Worm (Caenorhabditis elegans) whole organism, young adult: Measurements from ENCODE around the gene cul-2.

Experiments used
- C17E4.6 ChIP-seq: fragments of 200-800 bp; sonication (Bioruptor generic); IDR thresholded peaks from 2 replicates; pipeline ENCODE4 v1.3.6; 2022; ENCODE audit warnings: missing genetic modification reagents, missing genetic modification characterization, missing compliant biosample characterization
- D2030.7 ChIP-seq: fragments of 200-800 bp; sonication (Bioruptor generic); IDR thresholded peaks from 2 replicates; pipeline ENCODE4 v1.3.6; 2022; ENCODE audit warnings: missing genetic modification reagents, missing genetic modification characterization, missing compliant biosample characterization
- F22D6.2 ChIP-seq: sonication (generic microtip); optimal IDR thresholded peaks from 2 replicates; lab custom pipeline; 2016; ENCODE audit warnings: mild to moderate bottlenecking, missing genetic modification characterization, missing compliant biosample characterization
- F49E8.2 ChIP-seq: sonication (generic microtip); optimal IDR thresholded peaks from 3 replicates; lab custom pipeline; 2017; ENCODE audit warnings: missing genetic modification characterization, mild to moderate bottlenecking, missing compliant biosample characterization, antibody characterized with exemption, moderate library complexity; ENCODE audit not compliant: insufficient read depth
- F52B5.7 ChIP-seq: sonication (generic microtip); optimal IDR thresholded peaks from 2 replicates; lab custom pipeline; 2016; ENCODE audit warnings: mild to moderate bottlenecking, missing genetic modification characterization, missing compliant biosample characterization
- F55B11.4 ChIP-seq: sonication (generic microtip); optimal IDR thresholded peaks from 2 replicates; lab custom pipeline; 2016; ENCODE audit warnings: missing compliant biosample characterization, missing genetic modification characterization, borderline replicate concordance; ENCODE audit not compliant: insufficient read depth
- Y53F4B.3 ChIP-seq: fragments of 200-800 bp; sonication (Bioruptor generic); IDR thresholded peaks from 2 replicates; pipeline ENCODE4 v1.3.6; 2022; ENCODE audit warnings: missing genetic modification reagents, missing genetic modification characterization, missing compliant biosample characterization
- Y95B8A.8 ChIP-seq: fragments of 200-800 bp; sonication (Bioruptor generic); IDR thresholded peaks from 2 replicates; pipeline ENCODE4 v1.3.6; 2022; ENCODE audit warnings: missing genetic modification reagents, missing genetic modification characterization, missing compliant biosample characterization
- ZK185.1 ChIP-seq: sonication (generic microtip); optimal IDR thresholded peaks from 2 replicates; lab custom pipeline; 2016; ENCODE audit warnings: mild to moderate bottlenecking, missing genetic modification characterization, missing compliant biosample characterization; ENCODE audit not compliant: poor library complexity, severe bottlenecking
- aptf-2 ChIP-seq: fragments of 200-800 bp; sonication (Bioruptor generic); conservative IDR thresholded peaks from 2 replicates; pipeline ENCODE4 v1.3.6; 2022; ENCODE audit warnings: missing genetic modification reagents, missing genetic modification characterization, missing compliant biosample characterization
- cebp-1 ChIP-seq, 2 experiments: fragments of 200-800 bp in 1 of 2; sonication (Bioruptor generic) in 1 of 2; sonication (generic microtip) in 1 of 2; IDR thresholded peaks in 1 of 2; optimal IDR thresholded peaks in 1 of 2; 2 replicates each; pipeline versions ENCODE4 v1.3.6 to Lab custom; 2017 to 2022; ENCODE audit warnings: missing compliant biosample characterization in 2 of 2, missing genetic modification characterization in 2 of 2, mild to moderate bottlenecking in 1 of 2, missing genetic modification reagents in 1 of 2, moderate library complexity in 1 of 2
- ceh-27 ChIP-seq: fragments of 200-800 bp; sonication (Bioruptor generic); optimal IDR thresholded peaks from 2 replicates; lab custom pipeline; 2018; ENCODE audit warnings: mild to moderate bottlenecking, missing genetic modification characterization, moderate library complexity, missing compliant biosample characterization
- ceh-40 ChIP-seq: fragments of 200-800 bp; sonication (Bioruptor generic); IDR thresholded peaks from 2 replicates; pipeline ENCODE4 v1.3.6; 2022; ENCODE audit warnings: missing genetic modification characterization, missing compliant biosample characterization
- ceh-79 ChIP-seq: sonication (generic microtip); optimal IDR thresholded peaks from 2 replicates; lab custom pipeline; 2017; ENCODE audit warnings: mild to moderate bottlenecking, missing genetic modification characterization, missing compliant biosample characterization
- dox-1 ChIP-seq: fragments of 200-800 bp; sonication (Bioruptor generic); IDR thresholded peaks from 2 replicates; pipeline ENCODE4 v1.3.6; 2022; ENCODE audit warnings: missing genetic modification reagents, missing genetic modification characterization, missing compliant biosample characterization
- dpl-1 ChIP-seq: fragments of 150-350 bp; optimal IDR thresholded peaks from 2 replicates; lab custom pipeline; 2014; ENCODE audit warnings: missing biosample characterization, missing genetic modification reagents, missing genetic modification characterization
- efl-1 ChIP-seq: fragments of 150-350 bp; optimal IDR thresholded peaks from 2 replicates; lab custom pipeline; 2014; ENCODE audit warnings: missing biosample characterization, missing genetic modification reagents, missing genetic modification characterization
- egl-44 ChIP-seq: fragments of 200-800 bp; sonication (Bioruptor generic); IDR thresholded peaks from 2 replicates; pipeline ENCODE4 v1.3.6; 2022; ENCODE audit warnings: missing genetic modification reagents, missing genetic modification characterization, missing compliant biosample characterization
- egrh-3 ChIP-seq: fragments of 200-800 bp; sonication (Bioruptor generic); IDR thresholded peaks from 2 replicates; pipeline ENCODE4 v1.3.6; 2022; ENCODE audit warnings: missing genetic modification reagents, missing genetic modification characterization, missing compliant biosample characterization
- ekl-4 ChIP-seq: fragments of 200-800 bp; sonication (Bioruptor generic); IDR thresholded peaks from 2 replicates; pipeline ENCODE4 v1.3.6; 2022; ENCODE audit warnings: missing genetic modification reagents, missing genetic modification characterization, missing compliant biosample characterization
- him-1 ChIP-seq: sonication (generic microtip); optimal IDR thresholded peaks from 2 replicates; lab custom pipeline; 2016; ENCODE audit warnings: missing genotype, missing genetic modification reagents, missing genetic modification characterization, missing compliant biosample characterization
- hsf-1 ChIP-seq: fragments of 200-800 bp; sonication (Bioruptor generic); IDR thresholded peaks from 2 replicates; pipeline ENCODE4 v1.3.6; 2022; ENCODE audit warnings: missing genetic modification reagents, missing genetic modification characterization, missing compliant biosample characterization
- lin-26 ChIP-seq: fragments of 200-800 bp; sonication (Bioruptor generic); IDR thresholded peaks from 2 replicates; pipeline ENCODE4 v1.3.6; 2022; ENCODE audit warnings: missing genetic modification reagents, missing genetic modification characterization, missing compliant biosample characterization
- lin-35 ChIP-seq, 3 experiments: fragments of 150-350 bp in 2 of 3; sonication (generic microtip) in 1 of 3; optimal IDR thresholded peaks; 2 replicates each; lab custom pipeline; 2014 to 2018; ENCODE audit warnings: missing biosample characterization in 3 of 3, missing genetic modification characterization in 3 of 3, missing genetic modification reagents in 3 of 3
- madf-10 ChIP-seq: sonication (generic microtip); optimal IDR thresholded peaks from 2 replicates; lab custom pipeline; 2016; ENCODE audit warnings: mild to moderate bottlenecking, missing genetic modification characterization, missing compliant biosample characterization
- mel-28 ChIP-seq: sonication (generic microtip); optimal IDR thresholded peaks from 2 replicates; lab custom pipeline; 2016; ENCODE audit warnings: borderline replicate concordance, mild to moderate bottlenecking, missing genetic modification characterization, missing compliant biosample characterization
- mes-4 ChIP-seq: sonication (generic microtip); optimal IDR thresholded peaks from 2 replicates; lab custom pipeline; 2016; ENCODE audit warnings: missing genotype, missing genetic modification characterization, missing compliant biosample characterization
- mxl-1 ChIP-seq: sonication (generic microtip); optimal IDR thresholded peaks from 2 replicates; lab custom pipeline; 2016; ENCODE audit warnings: missing genetic modification characterization, missing compliant biosample characterization
- nfya-2 ChIP-seq: fragments of 200-800 bp; sonication (Bioruptor generic); IDR thresholded peaks from 2 replicates; pipeline ENCODE4 v1.3.6; 2022; ENCODE audit warnings: missing genetic modification reagents, missing genetic modification characterization, missing compliant biosample characterization
- nhr-179 ChIP-seq: sonication (generic microtip); optimal IDR thresholded peaks from 2 replicates; lab custom pipeline; 2016; ENCODE audit warnings: mild to moderate bottlenecking, missing genetic modification characterization, missing compliant biosample characterization
- nhr-90 ChIP-seq: sonication (generic microtip); optimal IDR thresholded peaks from 2 replicates; lab custom pipeline; 2016; ENCODE audit warnings: missing genotype, mild to moderate bottlenecking, missing genetic modification characterization, missing compliant biosample characterization
- pbrm-1 ChIP-seq: fragments of 200-800 bp; sonication (Bioruptor generic); IDR thresholded peaks from 2 replicates; pipeline ENCODE4 v1.3.6; 2022; ENCODE audit warnings: missing genetic modification reagents, missing genetic modification characterization, missing compliant biosample characterization
- rcor-1 ChIP-seq: fragments of 200-800 bp; sonication (Bioruptor generic); IDR thresholded peaks from 2 replicates; pipeline ENCODE4 v1.3.6; 2022; ENCODE audit warnings: missing genetic modification reagents, missing genetic modification characterization, missing compliant biosample characterization
- sdz-38 ChIP-seq: sonication (generic microtip); optimal IDR thresholded peaks from 2 replicates; lab custom pipeline; 2016; ENCODE audit warnings: missing genotype, missing genetic modification characterization, missing compliant biosample characterization
- sea-2 ChIP-seq: fragments of 200-800 bp; sonication (Bioruptor generic); IDR thresholded peaks from 2 replicates; pipeline ENCODE4 v1.3.6; 2022; ENCODE audit warnings: missing genetic modification characterization, missing compliant biosample characterization
- somi-1 ChIP-seq: fragments of 200-800 bp; sonication (Bioruptor generic); optimal IDR thresholded peaks from 2 replicates; lab custom pipeline; 2018; ENCODE audit warnings: mild to moderate bottlenecking, missing genetic modification characterization, missing compliant biosample characterization
- tbp1 ChIP-seq: fragments of 200-800 bp; sonication (Bioruptor generic); optimal IDR thresholded peaks from 2 replicates; lab custom pipeline; 2018; ENCODE audit warnings: mild to moderate bottlenecking, missing genetic modification characterization, missing compliant biosample characterization
- unc-62 ChIP-seq: fragments of 150-350 bp; optimal IDR thresholded peaks from 2 replicates; lab custom pipeline; 2014; ENCODE audit warnings: missing biosample characterization, missing genetic modification reagents, missing genetic modification characterization
- xnd-1 ChIP-seq: sonication (generic microtip); optimal IDR thresholded peaks from 2 replicates; lab custom pipeline; 2016; ENCODE audit warnings: missing genotype, missing genetic modification reagents, missing genetic modification characterization, missing compliant biosample characterization
- zfh-2 ChIP-seq: fragments of 200-800 bp; sonication (Bioruptor generic); conservative IDR thresholded peaks from 2 replicates; pipeline ENCODE4 v1.3.6; 2022; ENCODE audit warnings: missing genetic modification reagents, missing genetic modification characterization, missing compliant biosample characterization
- zim-3 ChIP-seq: sonication (generic microtip); optimal IDR thresholded peaks from 2 replicates; lab custom pipeline; 2017; ENCODE audit warnings: mild to moderate bottlenecking, missing genetic modification characterization, moderate library complexity, missing compliant biosample characterization
- ztf-22 ChIP-seq: fragments of 200-800 bp; sonication (Bioruptor generic); optimal IDR thresholded peaks from 2 replicates; lab custom pipeline; 2018; ENCODE audit warnings: mild to moderate bottlenecking, missing genetic modification characterization, moderate library complexity, missing compliant biosample characterization
- ztf-6 ChIP-seq: fragments of 200-800 bp; sonication (Bioruptor generic); IDR thresholded peaks from 2 replicates; pipeline ENCODE4 v1.3.6; 2022; ENCODE audit warnings: missing genetic modification reagents, missing genetic modification characterization, missing compliant biosample characterization

The cul-2 gene

DNA sequence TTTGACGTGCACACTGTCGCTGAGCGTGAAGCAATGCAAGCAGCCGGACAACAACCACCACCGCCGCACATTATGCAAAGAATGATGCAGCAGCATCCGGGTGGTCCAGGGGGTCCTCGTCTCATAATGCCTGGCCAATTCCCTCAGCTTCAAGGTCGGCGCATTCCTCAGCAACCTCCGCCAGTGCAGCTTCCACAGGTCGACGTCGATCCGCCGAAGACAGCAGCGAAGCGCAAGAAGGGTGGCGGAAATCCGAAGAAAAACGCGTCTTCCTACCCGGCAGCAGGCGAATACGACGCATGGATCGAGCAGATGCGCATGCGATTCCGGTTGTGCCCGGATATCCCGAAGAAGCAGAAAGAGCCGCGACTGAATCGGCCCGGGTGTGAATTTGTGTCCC is 35.7 kb upstream of the cul-2 start (continued):
- TF ChIP-seq pbrm-1 (GFP tag; lab: Robert Waterston, UW) (no peak), D2030.7 (GFP tag; lab: Robert Waterston, UW) (no peak), tbp1 (GFP tag; lab: Kevin White, UChicago) (no peak), xnd-1 (tag; lab: Kevin White, UChicago) (no peak), him-1 (tag; lab: Kevin White, UChicago) (no peak), F49E8.2 (tag; lab: Kevin White, UChicago) (no peak), zim-3 (tag; lab: Kevin White, UChicago) (no peak), nfya-2 (GFP tag; lab: Robert Waterston, UW) (no peak), Y53F4B.3 (no peak)

DNA sequence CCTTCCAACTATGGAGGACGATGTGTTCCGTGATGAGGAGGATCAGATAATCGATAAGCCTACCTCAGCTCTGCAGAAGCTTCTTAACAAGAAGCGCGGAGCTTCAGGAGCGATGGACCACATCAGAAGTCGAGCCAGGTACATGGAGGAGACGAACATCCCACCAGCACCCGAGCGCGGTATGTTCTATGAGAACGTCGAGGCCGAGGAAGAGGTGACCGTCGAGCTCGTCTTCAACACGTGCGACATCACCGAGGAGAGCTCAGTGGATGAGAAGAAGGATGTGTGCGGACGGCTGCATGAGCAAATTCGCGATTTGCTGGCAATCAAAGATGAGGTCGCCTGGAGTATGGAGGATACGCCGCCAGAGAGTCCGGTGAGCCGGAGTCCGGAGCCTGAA is 35.1 kb upstream of the cul-2 start:
- no peak for TF ChIP-seq dox-1
- no peak for TF ChIP-seq lin-35 (GFP tag; optimal IDR thresholded peaks at IDR 0.05; lab: Kevin White, UChicago)
- TF ChIP-seq nhr-179 (tag; lab: Kevin White, UChicago): no peak
- TF ChIP-seq lin-26 (GFP tag; lab: Robert Waterston, UW): no peak
- no peak for TF ChIP-seq F22D6.2 (tag; lab: Kevin White, UChicago)
- no peak for TF ChIP-seq F55B11.4
- TF ChIP-seq ceh-27 (GFP tag; lab: Kevin White, UChicago): no peak
- no peak for TF ChIP-seq ekl-4 (GFP tag; lab: Robert Waterston, UW)
- TF ChIP-seq Y53F4B.3: no peak
- TF ChIP-seq ztf-22: no peak
- no peak for TF ChIP-seq mxl-1 (tag; lab: Kevin White, UChicago)
- TF ChIP-seq aptf-2 (GFP tag; lab: Robert Waterston, UW): no peak
- no peak for TF ChIP-seq rcor-1 (GFP tag; lab: Robert Waterston, UW)
- no peak for TF ChIP-seq cebp-1 (GFP tag; IDR thresholded peaks at IDR 0.05; lab: Robert Waterston, UW)
- no peak for TF ChIP-seq cebp-1 (tag; optimal IDR thresholded peaks at IDR 0.05; lab: Kevin White, UChicago)
- TF ChIP-seq ztf-6: no peak
- TF ChIP-seq nhr-90: no peak
- TF ChIP-seq sdz-38: no peak
- no peak for TF ChIP-seq unc-62 (GFP tag; lab: Kevin White, UChicago)
- no peak for TF ChIP-seq sea-2 (GFP tag; lab: Robert Waterston, UW)
- no peak for TF ChIP-seq F52B5.7 (tag; lab: Kevin White, UChicago)

DNA sequence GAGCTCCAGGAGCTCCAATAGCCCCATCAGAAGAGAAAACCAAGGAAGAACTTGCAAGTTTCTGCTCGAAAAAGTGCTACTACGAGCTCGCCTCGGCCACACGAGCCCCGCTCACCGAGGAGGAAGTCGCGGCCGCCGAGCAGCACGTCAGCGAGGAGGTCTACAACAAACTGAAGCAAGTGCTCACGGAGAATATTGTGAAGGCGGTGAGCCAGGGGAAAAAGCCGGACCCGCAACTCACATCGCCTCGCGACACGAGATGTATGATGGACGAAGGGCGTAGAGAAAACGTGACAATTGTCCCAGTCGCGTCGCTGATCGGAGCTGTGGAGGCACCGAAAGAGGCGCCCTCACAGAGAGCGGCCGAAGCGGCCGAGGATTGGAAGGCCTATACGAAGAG is 34.4 kb upstream of the cul-2 start:
- TF ChIP-seq zfh-2 (GFP tag; lab: Robert Waterston, UW): peak; percentile 51
- TF ChIP-seq ceh-40: no peak
- TF ChIP-seq mes-4 (tag; lab: Kevin White, UChicago): no peak
- peak; percentile 5; the same call in 1 of the 2 replicates for TF ChIP-seq egrh-3 (GFP tag; lab: Robert Waterston, UW)
- 0 out of 2 replicates have a peak, but pooled peaks have one; percentile 6 for TF ChIP-seq dox-1

DNA sequence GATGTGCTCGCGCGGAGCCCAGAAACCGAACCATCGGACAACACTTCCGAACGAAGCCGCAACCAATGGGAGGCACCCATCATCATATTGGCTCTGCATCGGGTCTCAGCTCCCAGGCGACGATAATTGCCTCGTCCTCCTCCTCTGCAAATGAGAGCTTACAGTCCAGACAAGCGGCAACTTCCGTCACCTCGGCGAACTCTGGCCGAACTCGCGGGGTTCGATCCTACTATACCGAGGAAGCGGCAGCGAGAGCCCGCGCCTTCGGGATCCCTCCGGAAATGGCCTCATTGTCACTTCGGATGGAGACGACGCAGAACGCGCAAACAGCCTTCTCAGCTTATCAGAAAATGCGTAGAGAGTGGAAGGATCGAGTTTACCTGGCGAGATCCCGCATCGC is 32.1 kb upstream of the cul-2 start:
- TF ChIP-seq egl-44: 0 out of 2 replicates have a peak, but pooled peaks have one; percentile 17
- TF ChIP-seq somi-1 (GFP tag; lab: Kevin White, UChicago): no peak
- no peak for TF ChIP-seq D2030.7 (GFP tag; lab: Robert Waterston, UW)
- TF ChIP-seq ZK185.1: no peak
- 0 out of 2 replicates have a peak, but pooled peaks have one; percentile 18 for TF ChIP-seq hsf-1 (GFP tag; lab: Robert Waterston, UW)
- no peak for TF ChIP-seq mel-28 (tag; lab: Kevin White, UChicago)
- no peak for TF ChIP-seq ceh-79 (tag; lab: Kevin White, UChicago)
- TF ChIP-seq nhr-179 (tag; lab: Kevin White, UChicago): no peak
- TF ChIP-seq Y95B8A.8 (GFP tag; lab: Robert Waterston, UW): no peak
- TF ChIP-seq dpl-1 (GFP tag; lab: Kevin White, UChicago): no peak
- peak; percentile 88 for TF ChIP-seq zfh-2 (GFP tag; lab: Robert Waterston, UW)
- peak; percentile 28; the same call in 1 of the 2 replicates for TF ChIP-seq egrh-3 (GFP tag; lab: Robert Waterston, UW)
- no peak for TF ChIP-seq madf-10 (tag; lab: Kevin White, UChicago)
- TF ChIP-seq efl-1 (GFP tag; lab: Kevin White, UChicago): no peak
- TF ChIP-seq Y53F4B.3: no peak
- TF ChIP-seq C17E4.6 (GFP tag; lab: Robert Waterston, UW): no peak
- no peak for TF ChIP-seq ekl-4 (GFP tag; lab: Robert Waterston, UW)
